Fruit fly (Drosophila melanogaster) whole organism, embryonic: ENCODE results near the gene bark.

Experiments
- CG11398 ChIP-seq: fragments of 200-800 bp; sonication (Bioruptor generic); optimal IDR thresholded peaks from 2 replicates; lab custom pipeline; 2016; ENCODE audit warnings: missing biosample characterization, missing genetic modification characterization
- CG11560 ChIP-seq: fragments of 200-800 bp; sonication (Bioruptor generic); IDR thresholded peaks from 3 replicates; pipeline ENCODE4 v1.3.6; 2022; ENCODE audit warnings: missing biosample characterization, missing genetic modification characterization
- CG11695 ChIP-seq: fragments of 200-800 bp; sonication (Bioruptor generic); IDR thresholded peaks from 3 replicates; pipeline ENCODE4 v1.3.6; 2022; ENCODE audit warnings: missing biosample characterization, missing genetic modification characterization
- CG12391 ChIP-seq: fragments of 200-800 bp; sonication (Bioruptor generic); optimal IDR thresholded peaks from 3 replicates; lab custom pipeline; 2018; ENCODE audit warnings: missing biosample characterization, mild to moderate bottlenecking, missing genetic modification characterization, moderate library complexity
- CG1603 ChIP-seq: fragments of 200-800 bp; sonication (Bioruptor generic); optimal IDR thresholded peaks from 2 replicates; lab custom pipeline; 2019; ENCODE audit warnings: missing biosample characterization, mild to moderate bottlenecking, missing genetic modification characterization, moderate library complexity
- CG17385 ChIP-seq: fragments of 200-800 bp; sonication (Bioruptor generic); optimal IDR thresholded peaks from 3 replicates; lab custom pipeline; 2018; ENCODE audit warnings: missing biosample characterization, mild to moderate bottlenecking, missing genetic modification characterization
- CG1832 ChIP-seq: fragments of 200-800 bp; sonication (Bioruptor generic); optimal IDR thresholded peaks from 2 replicates; lab custom pipeline; 2017; ENCODE audit warnings: missing biosample characterization, mild to moderate bottlenecking, missing genetic modification characterization, inconsistent platforms
- CG32767 ChIP-seq: fragments of 200-800 bp; sonication (Bioruptor generic); IDR thresholded peaks from 2 replicates; pipeline ENCODE4 v1.3.6; 2022; ENCODE audit warnings: missing biosample characterization, missing genetic modification characterization
- CG33213 ChIP-seq: fragments of 200-800 bp; sonication (Bioruptor generic); optimal IDR thresholded peaks from 3 replicates; lab custom pipeline; 2016; ENCODE audit warnings: missing biosample characterization, missing genetic modification characterization
- CG4282 ChIP-seq: fragments of 200-800 bp; sonication (Bioruptor generic); optimal IDR thresholded peaks from 2 replicates; lab custom pipeline; 2016; ENCODE audit warnings: missing biosample characterization, missing genetic modification characterization
- CG4404 ChIP-seq: fragments of 200-800 bp; sonication (Bioruptor generic); IDR thresholded peaks from 2 replicates; pipeline ENCODE4 v1.3.6; 2022; ENCODE audit warnings: missing biosample characterization, missing genetic modification characterization
- CG6683 ChIP-seq: fragments of 200-800 bp; sonication (Bioruptor generic); optimal IDR thresholded peaks from 2 replicates; lab custom pipeline; 2017; ENCODE audit warnings: missing biosample characterization, mild to moderate bottlenecking, missing genetic modification characterization, missing genetic modification reagents
- CG6813 ChIP-seq: fragments of 200-800 bp; sonication (Bioruptor generic); optimal IDR thresholded peaks from 2 replicates; lab custom pipeline; 2017; ENCODE audit warnings: missing biosample characterization, missing genetic modification characterization, mild to moderate bottlenecking, moderate library complexity, missing genetic modification reagents
- CG6854 ChIP-seq: fragments of 200-800 bp; sonication (Bioruptor generic); optimal IDR thresholded peaks from 3 replicates; lab custom pipeline; 2017; ENCODE audit warnings: missing biosample characterization, mild to moderate bottlenecking, missing genetic modification characterization
- CG9727 ChIP-seq: fragments of 200-800 bp; sonication (Bioruptor generic); optimal IDR thresholded peaks from 3 replicates; lab custom pipeline; 2017; ENCODE audit warnings: missing biosample characterization, mild to moderate bottlenecking, missing genetic modification characterization
- CG9797 ChIP-seq: fragments of 200-800 bp; sonication (Bioruptor generic); optimal IDR thresholded peaks from 3 replicates; lab custom pipeline; 2018; ENCODE audit warnings: missing biosample characterization, mild to moderate bottlenecking, missing genetic modification characterization
- CTCF ChIP-seq: fragments of 200-800 bp; sonication (Bioruptor generic); optimal IDR thresholded peaks from 2 replicates; lab custom pipeline; 2017; ENCODE audit warnings: missing biosample characterization, mild to moderate bottlenecking, missing genetic modification characterization, moderate library complexity
- Chrac-16 ChIP-seq: fragments of 200-800 bp; sonication (Bioruptor generic); optimal IDR thresholded peaks from 3 replicates; lab custom pipeline; 2016; ENCODE audit warnings: missing biosample characterization, missing genetic modification characterization
- D19A ChIP-seq: fragments of 200-800 bp; optimal IDR thresholded peaks from 3 replicates; lab custom pipeline; 2019; ENCODE audit warnings: missing biosample characterization, mild to moderate bottlenecking, missing genetic modification characterization, moderate library complexity
- Hr39 ChIP-seq: fragments of >200 bp; optimal IDR thresholded peaks from 2 replicates; lab custom pipeline; 2017
- Jarid2 ChIP-seq: fragments of 200-800 bp; sonication (Bioruptor generic); optimal IDR thresholded peaks from 3 replicates; lab custom pipeline; 2017; ENCODE audit warnings: mild to moderate bottlenecking, missing biosample characterization, missing genetic modification reagents, missing genetic modification characterization
- Poxn ChIP-seq: fragments of 200-800 bp; sonication (Bioruptor generic); IDR thresholded peaks from 2 replicates; pipeline ENCODE4 v1.3.6; 2022; ENCODE audit warnings: missing biosample characterization, missing genetic modification characterization
- aop ChIP-seq: fragments of 200-800 bp; sonication (Bioruptor generic); IDR thresholded peaks from 2 replicates; pipeline ENCODE4 v1.3.6; 2022; ENCODE audit warnings: missing biosample characterization, missing genetic modification characterization
- br ChIP-seq: fragments of >200 bp; optimal IDR thresholded peaks from 2 replicates; lab custom pipeline; 2017
- cad ChIP-seq: fragments of >200 bp; optimal IDR thresholded peaks from 2 replicates; lab custom pipeline; 2017; ENCODE audit warnings: missing biosample characterization, missing genetic modification characterization
- ci ChIP-seq: fragments of 200-800 bp; sonication (Bioruptor generic); IDR thresholded peaks from 3 replicates; pipeline ENCODE4 v1.3.6; 2022; ENCODE audit warnings: missing biosample characterization, missing genetic modification characterization
- croc ChIP-seq: fragments of 200-800 bp; sonication (Bioruptor generic); conservative IDR thresholded peaks from 3 replicates; pipeline ENCODE4 v1.3.6; 2022; ENCODE audit warnings: missing biosample characterization, missing genetic modification characterization
- dpn ChIP-seq, 2 experiments: fragments of 200-800 bp; sonication (Bioruptor generic); optimal IDR thresholded peaks; 3 replicates each; lab custom pipeline; 2016; ENCODE audit warnings: missing biosample characterization in 2 of 2, missing genetic modification characterization in 2 of 2
- ems ChIP-seq: fragments of 200-800 bp; sonication (Bioruptor generic); optimal IDR thresholded peaks from 3 replicates; lab custom pipeline; 2016; ENCODE audit warnings: missing biosample characterization, missing genetic modification characterization
- gcm ChIP-seq: fragments of 200-800 bp; sonication (Bioruptor generic); optimal IDR thresholded peaks from 2 replicates; lab custom pipeline; 2019; ENCODE audit warnings: missing biosample characterization, mild to moderate bottlenecking, missing genetic modification characterization, moderate library complexity
- gt ChIP-seq: fragments of 200-800 bp; sonication (Bioruptor generic); IDR thresholded peaks from 2 replicates; pipeline ENCODE4 v1.3.6; 2022; ENCODE audit warnings: missing biosample characterization, missing genetic modification characterization
- kay ChIP-seq: fragments of 200-800 bp; sonication (Bioruptor generic); optimal IDR thresholded peaks from 2 replicates; lab custom pipeline; 2016; ENCODE audit warnings: missing biosample characterization, missing genetic modification characterization
- klu ChIP-seq: fragments of 200-800 bp; sonication (Bioruptor generic); IDR thresholded peaks from 2 replicates; pipeline ENCODE4 v1.3.6; 2022; ENCODE audit warnings: missing biosample characterization, missing genetic modification characterization
- lola ChIP-seq, 3 experiments: fragments of >200 bp in 2 of 3; fragments of 200-800 bp in 1 of 3; sonication (Bioruptor generic) in 1 of 3; optimal IDR thresholded peaks; 2 replicates each; lab custom pipeline; 2017 to 2019; ENCODE audit warnings: missing biosample characterization in 3 of 3, missing genetic modification characterization in 3 of 3, mild to moderate bottlenecking in 1 of 3, moderate library complexity in 1 of 3
- mam ChIP-seq: fragments of 200-800 bp; sonication (Bioruptor generic); optimal IDR thresholded peaks from 3 replicates; lab custom pipeline; 2016; ENCODE audit warnings: missing biosample characterization, missing genetic modification characterization
- onecut ChIP-seq: fragments of 200-800 bp; sonication (Bioruptor generic); IDR thresholded peaks from 2 replicates; pipeline ENCODE4 v1.3.6; 2022; ENCODE audit warnings: missing biosample characterization, missing genetic modification characterization
- shn ChIP-seq: fragments of 200-800 bp; sonication (Bioruptor generic); optimal IDR thresholded peaks from 3 replicates; lab custom pipeline; 2016; ENCODE audit warnings: missing biosample characterization, missing genetic modification characterization
- ssp ChIP-seq: fragments of 200-800 bp; sonication (Bioruptor generic); IDR thresholded peaks from 2 replicates; pipeline ENCODE4 v1.3.6; 2022; ENCODE audit warnings: missing biosample characterization, missing genetic modification characterization
- trem ChIP-seq: fragments of 200-800 bp; optimal IDR thresholded peaks from 3 replicates; lab custom pipeline; 2019; ENCODE audit warnings: missing biosample characterization, mild to moderate bottlenecking, missing genetic modification characterization, moderate library complexity

Gene bark

DNA sequence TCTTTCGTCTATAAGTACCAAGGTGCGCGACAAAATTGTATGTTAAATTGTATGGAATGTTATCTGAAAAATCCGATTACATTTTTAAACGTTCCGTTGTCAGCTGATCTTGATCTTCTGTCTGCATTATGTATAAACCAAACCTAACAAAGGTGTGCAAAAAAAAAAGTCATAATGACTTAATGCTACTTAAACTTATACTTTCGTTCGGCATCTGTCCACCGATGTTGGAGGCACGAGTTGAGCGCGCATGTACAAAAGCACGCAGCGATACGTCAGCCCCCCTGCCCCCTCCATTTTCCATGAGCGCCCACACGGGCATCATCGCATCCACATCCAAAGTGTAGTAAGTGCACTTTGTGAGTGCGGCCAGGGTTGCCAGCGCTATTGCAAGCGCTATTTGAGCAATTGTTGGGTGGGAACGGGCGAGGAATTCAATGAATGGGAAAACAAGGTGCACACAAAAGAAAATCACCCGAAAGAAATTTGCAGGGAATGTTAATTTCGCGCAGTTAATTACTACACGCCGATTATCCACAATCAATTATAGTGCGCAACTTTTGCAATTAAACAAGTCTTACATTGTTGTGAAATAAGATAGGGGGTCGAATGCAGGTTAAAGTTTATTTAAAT, 17.8 kb downstream of the bark start (continued):
- peak; percentile 70 for TF ChIP-seq CG9797
- peak; percentile 98 for TF ChIP-seq CG6813 (GFP tag; lab: Kevin White, UChicago)
- TF ChIP-seq gcm (GFP tag; lab: Kevin White, UChicago) = peak; percentile 98
- peak; percentile 96 for TF ChIP-seq trem (tag; lab: Kevin White, UChicago)
- TF ChIP-seq br (lab: Kevin White, UChicago) = no peak
- TF ChIP-seq ssp (GFP tag; lab: Robert Waterston, UW) = peak; percentile 91
- TF ChIP-seq CG1832 (GFP tag; lab: Kevin White, UChicago) = peak; percentile 28
- TF ChIP-seq CG11560 (tag; lab: Robert Waterston, UW) = peak; percentile 89
- peak; percentile 99 for TF ChIP-seq CG17385 (GFP tag; lab: Kevin White, UChicago)
- peak; percentile 97 for TF ChIP-seq CG32767 (GFP tag; lab: Robert Waterston, UW)
- peak; percentile 95 for TF ChIP-seq shn (GFP tag; lab: Kevin White, UChicago)
- TF ChIP-seq onecut = peak; percentile 97
- TF ChIP-seq ems (GFP tag; lab: Kevin White, UChicago) = peak; percentile 98
- peak; percentile 78 for TF ChIP-seq Poxn
- peak; percentile 97 for TF ChIP-seq mam (GFP tag; lab: Kevin White, UChicago)
- peak; percentile 91 for TF ChIP-seq klu (GFP tag; lab: Robert Waterston, UW)
- TF ChIP-seq CG33213 (GFP tag; lab: Kevin White, UChicago) = peak; percentile 98
- TF ChIP-seq gt (GFP tag; lab: Robert Waterston, UW) = peak; percentile 94
- TF ChIP-seq CG4282 = peak; percentile 94
- TF ChIP-seq kay (GFP tag; lab: Kevin White, UChicago) = peak; percentile 92
- TF ChIP-seq lola (GFP tag; optimal IDR thresholded peaks at IDR 0.05; lab: Kevin White, UChicago) = peak in 1 of 3 experiments; percentile 94
- peak; percentile 78 for TF ChIP-seq CTCF (GFP tag; lab: Kevin White, UChicago)
- TF ChIP-seq Jarid2 (GFP tag; lab: Kevin White, UChicago) = peak; percentile 91
- TF ChIP-seq CG1603 (tag; lab: Kevin White, UChicago) = peak; percentile 99
- no peak for TF ChIP-seq Hr39 (lab: Kevin White, UChicago)
- TF ChIP-seq dpn (GFP tag; optimal IDR thresholded peaks at IDR 0.05; lab: Kevin White, UChicago) = peak; percentile 97 to 98
- peak; percentile 97 for TF ChIP-seq CG11398 (GFP tag; lab: Kevin White, UChicago)
- TF ChIP-seq aop (GFP tag; lab: Robert Waterston, UW) = peak; percentile 89
- peak; percentile 94 for TF ChIP-seq CG9727 (GFP tag; lab: Kevin White, UChicago)
- peak; percentile 97 for TF ChIP-seq D19A (tag; lab: Kevin White, UChicago)
- TF ChIP-seq cad = no peak
- TF ChIP-seq ci = peak; percentile 99
- TF ChIP-seq CG6854 = peak; percentile 96
- TF ChIP-seq CG6683 (GFP tag; lab: Kevin White, UChicago) = peak; percentile 96
- TF ChIP-seq CG11695 (GFP tag; lab: Robert Waterston, UW) = peak; percentile 100
- peak; percentile 95 for TF ChIP-seq Chrac-16 (GFP tag; lab: Kevin White, UChicago)
- peak; percentile 89 for TF ChIP-seq CG4404 (GFP tag; lab: Robert Waterston, UW)
- TF ChIP-seq CG12391 (tag; lab: Kevin White, UChicago) = peak; percentile 98
- peak; percentile 97 for TF ChIP-seq croc (GFP tag; lab: Robert Waterston, UW)
- TF ChIP-seq, all 482 proteins: peak for 440
